Worm (Caenorhabditis elegans): Measurements from ENCODE around the gene spig-10.
A peak's percentile ranks its signal among the peaks of the same experiment; 100 is the strongest.

The spig-10 gene

ce11 chrV:6997041-6997552, 9.0 kb upstream of the spig-10 start, which contains the start of gene nhr-107:
nhr-107 (minus strand) TSS chrV:6997091.
- TF ChIP-seq sma-9 (GFP tag; optimal IDR thresholded peaks at IDR 0.05), result peak; percentile 27
- no peak for TF ChIP-seq sma-9 (tag; optimal IDR thresholded peaks at IDR 0.05)
- TF ChIP-seq mab-5 (tag; optimal IDR thresholded peaks at IDR 0.05), result no peak
- peak; percentile 13 for TF ChIP-seq fos-1 (tag; optimal IDR thresholded peaks at IDR 0.05)

ce11 chrV:6998303-6998884, 7.7 kb upstream of the spig-10 start, which contains the start of gene nhr-42:
nhr-42 (plus strand) TSS chrV:6998819.
- TF ChIP-seq nhr-23 (tag; optimal IDR thresholded peaks at IDR 0.05), result no peak
- TF ChIP-seq mab-5 (tag; optimal IDR thresholded peaks at IDR 0.05), result no peak
- no peak for TF ChIP-seq aly-2 (tag; optimal IDR thresholded peaks at IDR 0.05)
- peak; percentile 5 for TF ChIP-seq F13H6.1 (tag; optimal IDR thresholded peaks at IDR 0.05)
- TF ChIP-seq mbf-1 (tag; optimal IDR thresholded peaks at IDR 0.05), result no peak
- TF ChIP-seq gmeb-1 (tag; optimal IDR thresholded peaks at IDR 0.05), result no peak
- TF ChIP-seq nhr-10 (tag; optimal IDR thresholded peaks at IDR 0.05), result no peak
- no peak for TF ChIP-seq lin-11 (tag; optimal IDR thresholded peaks at IDR 0.05)
- TF ChIP-seq lin-13 (GFP tag; optimal IDR thresholded peaks at IDR 0.05), result no peak
- peak; percentile 60 for TF ChIP-seq nhr-25 (tag; optimal IDR thresholded peaks at IDR 0.05)
- TF ChIP-seq crh-2 (tag; optimal IDR thresholded peaks at IDR 0.05), result peak; percentile 33
- no peak for TF ChIP-seq sem-4 (tag; optimal IDR thresholded peaks at IDR 0.05)
- no peak for TF ChIP-seq ZK546.5 (tag; optimal IDR thresholded peaks at IDR 0.05)
- no peak for TF ChIP-seq lin-39 (tag; optimal IDR thresholded peaks at IDR 0.05)
- TF ChIP-seq nhr-129 (tag; optimal IDR thresholded peaks at IDR 0.05), result peak; percentile 16
- TF ChIP-seq nhr-12 (tag; optimal IDR thresholded peaks at IDR 0.05), result no peak
- peak; percentile 37 for TF ChIP-seq sma-3 (GFP tag; optimal IDR thresholded peaks at IDR 0.05)
- TF ChIP-seq mdl-1 (tag; optimal IDR thresholded peaks at IDR 0.05), result peak; percentile 2 to 20
- no peak for TF ChIP-seq alr-1 (tag; optimal IDR thresholded peaks at IDR 0.05)
- TF ChIP-seq fos-1 (tag; optimal IDR thresholded peaks at IDR 0.05), result no peak
- TF ChIP-seq C34F6.9 (tag; optimal IDR thresholded peaks at IDR 0.05), result peak; percentile 51
- TF ChIP-seq sma-9 (GFP tag; optimal IDR thresholded peaks at IDR 0.05), result peak; percentile 55
- TF ChIP-seq sma-9 (tag; optimal IDR thresholded peaks at IDR 0.05), result no peak

- TF ChIP-seq fos-1 (tag; optimal IDR thresholded peaks at IDR 0.05) (no peak), lsy-2 (tag; optimal IDR thresholded peaks at IDR 0.05) (no peak), ztf-4 (tag; optimal IDR thresholded peaks at IDR 0.05) (no peak), mdl-1 (tag; optimal IDR thresholded peaks at IDR 0.05) (no peak), nhr-237 (tag; optimal IDR thresholded peaks at IDR 0.05) (no peak), lin-13 (GFP tag; optimal IDR thresholded peaks at IDR 0.05) (no peak), C34F6.9 (tag; optimal IDR thresholded peaks at IDR 0.05) (no peak), aly-2 (tag; optimal IDR thresholded peaks at IDR 0.05) (no peak), zag-1 (tag; optimal IDR thresholded peaks at IDR 0.05) (no peak)
Observed at ce11 chrV:7000734-7001133, 5.3 kb upstream of the spig-10 start.

ce11 chrV:7003850-7004249, 2.2 kb upstream of the spig-10 start, which contains the start of gene srab-4:
srab-4 (plus strand) TSS chrV:7004150.
- TF ChIP-seq lsy-2 (tag; optimal IDR thresholded peaks at IDR 0.05) (no peak), elt-3 (tag; optimal IDR thresholded peaks at IDR 0.05) (no peak), unc-39 (tag; optimal IDR thresholded peaks at IDR 0.05) (no peak), fos-1 (tag; optimal IDR thresholded peaks at IDR 0.05) (no peak), nhr-25 (tag; optimal IDR thresholded peaks at IDR 0.05) (no peak), ztf-4 (tag; optimal IDR thresholded peaks at IDR 0.05) (no peak)

ce11 chrV:7007307-7007706, 1.2 kb downstream of the spig-10 start, which contains the start of gene drd-10:
drd-10 (plus strand) TSS chrV:7007607.
- no peak for TF ChIP-seq nhr-6 (tag; optimal IDR thresholded peaks at IDR 0.05)

- TF ChIP-seq elt-3 (tag; optimal IDR thresholded peaks at IDR 0.05) (no peak), mbf-1 (tag; optimal IDR thresholded peaks at IDR 0.05) (no peak), crh-2 (tag; optimal IDR thresholded peaks at IDR 0.05) (no peak), unc-55 (GFP tag; optimal IDR thresholded peaks at IDR 0.05) (no peak), F13H6.1 (tag; optimal IDR thresholded peaks at IDR 0.05) (no peak), sem-4 (tag; optimal IDR thresholded peaks at IDR 0.05) (no peak), nhr-23 (tag; optimal IDR thresholded peaks at IDR 0.05) (no peak), ceh-82 (tag; optimal IDR thresholded peaks at IDR 0.05) (no peak), ztf-4 (tag; optimal IDR thresholded peaks at IDR 0.05) (no peak), nhr-237 (tag; optimal IDR thresholded peaks at IDR 0.05) (no peak), elt-1 (tag; optimal IDR thresholded peaks at IDR 0.05) (no peak), lin-39 (tag; optimal IDR thresholded peaks at IDR 0.05) (no peak), lin-13 (GFP tag; optimal IDR thresholded peaks at IDR 0.05) (no peak), ZK546.5 (tag; optimal IDR thresholded peaks at IDR 0.05) (no peak), ceh-16 (tag; optimal IDR thresholded peaks at IDR 0.05) (no peak), blmp-1 (tag; optimal IDR thresholded peaks at IDR 0.05; ENCODE audit: insufficient read depth) (no peak), peb-1 (tag; optimal IDR thresholded peaks at IDR 0.05) (no peak), unc-62 (GFP tag; optimal IDR thresholded peaks at IDR 0.05) (no peak), nhr-6 (tag; optimal IDR thresholded peaks at IDR 0.05) (no peak)
Observed at ce11 chrV:7009461-7009860, 3.4 kb downstream of the spig-10 start, which contains the start of gene C33G8.2. C33G8.2 (plus strand) TSS chrV:7009761.

Measured in whole organism, L2 larva.